Fruit fly (Drosophila melanogaster) whole organism, embryonic: ENCODE results near the gene Takl1.

Source experiments
- Adf1 ChIP-seq: fragments of 200-800 bp; sonication (Bioruptor generic); IDR thresholded peaks from 2 replicates; pipeline ENCODE4 v1.3.6; 2022; ENCODE audit warnings: missing biosample characterization, missing genetic modification characterization
- BEAF-32 ChIP-seq: fragments of 200-800 bp; sonication (Bioruptor generic); optimal IDR thresholded peaks from 3 replicates; lab custom pipeline; 2017; ENCODE audit warnings: missing biosample characterization, missing genetic modification characterization, mild to moderate bottlenecking, moderate library complexity, missing genetic modification reagents
- Bdp1 ChIP-seq: fragments of 200-800 bp; sonication (Bioruptor generic); optimal IDR thresholded peaks from 3 replicates; lab custom pipeline; 2016; ENCODE audit warnings: missing biosample characterization, missing genetic modification characterization
- CG10431 ChIP-seq: fragments of 200-800 bp; sonication (Bioruptor generic); optimal IDR thresholded peaks from 3 replicates; lab custom pipeline; 2018; ENCODE audit warnings: missing biosample characterization, mild to moderate bottlenecking, missing genetic modification characterization
- CG11093 ChIP-seq: fragments of 200-800 bp; sonication (Bioruptor generic); IDR thresholded peaks from 3 replicates; pipeline ENCODE4 v1.3.6; 2022; ENCODE audit warnings: missing biosample characterization, missing genetic modification characterization
- CG11695 ChIP-seq: fragments of 200-800 bp; sonication (Bioruptor generic); IDR thresholded peaks from 3 replicates; pipeline ENCODE4 v1.3.6; 2022; ENCODE audit warnings: missing biosample characterization, missing genetic modification characterization
- CG14860 ChIP-seq: fragments of 200-800 bp; sonication (Bioruptor generic); IDR thresholded peaks from 3 replicates; pipeline ENCODE4 v1.3.6; 2022; ENCODE audit warnings: missing biosample characterization, missing genetic modification characterization; ENCODE audit not compliant: partially characterized antibody
- CG17186 ChIP-seq: fragments of 200-800 bp; sonication (Bioruptor generic); optimal IDR thresholded peaks from 3 replicates; lab custom pipeline; 2017; ENCODE audit warnings: missing biosample characterization, missing genetic modification reagents, missing genetic modification characterization
- CG17612 ChIP-seq: fragments of 200-800 bp; sonication (Bioruptor generic); IDR thresholded peaks from 2 replicates; pipeline ENCODE4 v1.3.6; 2022; ENCODE audit warnings: missing biosample characterization, missing genetic modification characterization
- CG2875 ChIP-seq: fragments of 200-800 bp; sonication (Bioruptor generic); optimal IDR thresholded peaks from 2 replicates; lab custom pipeline; 2017; ENCODE audit warnings: missing biosample characterization, mild to moderate bottlenecking, missing genetic modification characterization, missing genetic modification reagents
- CG31441 ChIP-seq: fragments of 200-800 bp; sonication (Bioruptor generic); IDR thresholded peaks from 2 replicates; pipeline ENCODE4 v1.3.6; 2022; ENCODE audit warnings: missing biosample characterization, missing genetic modification characterization
- CG32532 ChIP-seq: fragments of 200-800 bp; sonication (Bioruptor generic); IDR thresholded peaks from 2 replicates; pipeline ENCODE4 v1.3.6; 2022; ENCODE audit warnings: missing biosample characterization, missing genetic modification characterization
- CG4360 ChIP-seq: fragments of 200-800 bp; sonication (Bioruptor generic); IDR thresholded peaks from 2 replicates; pipeline ENCODE4 v1.3.6; 2022; ENCODE audit warnings: missing biosample characterization, missing genetic modification characterization
- CG4617 ChIP-seq: fragments of 200-800 bp; sonication (Bioruptor generic); optimal IDR thresholded peaks from 3 replicates; lab custom pipeline; 2016; ENCODE audit warnings: missing biosample characterization, missing genetic modification characterization, borderline replicate concordance
- CG6791 ChIP-seq: fragments of 200-800 bp; sonication (Bioruptor generic); IDR thresholded peaks from 3 replicates; pipeline ENCODE4 v1.3.6; 2022; ENCODE audit warnings: missing biosample characterization, missing genetic modification characterization; ENCODE audit not compliant: partially characterized antibody
- CG7963 ChIP-seq: fragments of 200-800 bp; sonication (Bioruptor generic); IDR thresholded peaks from 3 replicates; pipeline ENCODE4 v1.3.6; 2022; ENCODE audit warnings: missing biosample characterization, missing genetic modification characterization; ENCODE audit not compliant: partially characterized antibody
- CG8478 ChIP-seq: fragments of >200 bp; optimal IDR thresholded peaks from 2 replicates; lab custom pipeline; 2018
- CG8924 ChIP-seq: fragments of 200-800 bp; optimal IDR thresholded peaks from 3 replicates; lab custom pipeline; 2019; ENCODE audit warnings: missing biosample characterization, mild to moderate bottlenecking, missing genetic modification characterization, moderate library complexity
- CG9437 ChIP-seq: fragments of 200-800 bp; sonication (Bioruptor generic); optimal IDR thresholded peaks from 2 replicates; lab custom pipeline; 2018; ENCODE audit warnings: missing biosample characterization, mild to moderate bottlenecking, missing genetic modification characterization
- Fer2 ChIP-seq: fragments of 200-800 bp; sonication (Bioruptor generic); optimal IDR thresholded peaks from 2 replicates; lab custom pipeline; 2018; ENCODE audit warnings: missing biosample characterization, mild to moderate bottlenecking, missing genetic modification characterization, moderate library complexity
- Gsc ChIP-seq: fragments of 200-800 bp; sonication (Bioruptor generic); IDR thresholded peaks from 2 replicates; pipeline ENCODE4 v1.3.6; 2022; ENCODE audit warnings: missing biosample characterization, missing genetic modification characterization
- H15 ChIP-seq: fragments of 200-800 bp; sonication (Bioruptor generic); IDR thresholded peaks from 3 replicates; pipeline ENCODE4 v1.3.6; 2022; ENCODE audit warnings: missing biosample characterization, missing genetic modification characterization
- Hr78 ChIP-seq, 2 experiments: fragments of 200-800 bp in 1 of 2; fragments of >200 bp in 1 of 2; sonication (Bioruptor generic) in 1 of 2; optimal IDR thresholded peaks; 2 replicates each; lab custom pipeline; 2017 to 2019; ENCODE audit warnings: missing biosample characterization in 2 of 2, missing genetic modification characterization in 2 of 2, mild to moderate bottlenecking in 1 of 2, moderate library complexity in 1 of 2
- Hsf ChIP-seq: fragments of 200-800 bp; sonication (Bioruptor generic); optimal IDR thresholded peaks from 3 replicates; lab custom pipeline; 2016; ENCODE audit warnings: missing biosample characterization, missing genetic modification characterization
- NC2α ChIP-seq: fragments of 200-800 bp; sonication (Bioruptor generic); optimal IDR thresholded peaks from 2 replicates; lab custom pipeline; 2016; ENCODE audit warnings: missing biosample characterization, missing genetic modification characterization
- NfI ChIP-seq: fragments of 200-800 bp; sonication (Bioruptor generic); optimal IDR thresholded peaks from 3 replicates; lab custom pipeline; 2018; ENCODE audit warnings: missing biosample characterization, mild to moderate bottlenecking, missing genetic modification characterization, moderate library complexity
- Trl ChIP-seq, 3 experiments: fragments of >200 bp in 2 of 3; fragments of 200-800 bp in 1 of 3; sonication (Bioruptor generic) in 1 of 3; optimal IDR thresholded peaks; 2 replicates in 1 of 3; 3 replicates in 2 of 3; lab custom pipeline; 2016 to 2017; ENCODE audit warnings: missing biosample characterization in 1 of 3, missing genetic modification characterization in 1 of 3
- aop ChIP-seq: fragments of 200-800 bp; sonication (Bioruptor generic); IDR thresholded peaks from 2 replicates; pipeline ENCODE4 v1.3.6; 2022; ENCODE audit warnings: missing biosample characterization, missing genetic modification characterization
- cato ChIP-seq: fragments of 200-800 bp; sonication (Bioruptor generic); optimal IDR thresholded peaks from 2 replicates; lab custom pipeline; 2016; ENCODE audit warnings: missing biosample characterization, missing genetic modification characterization, borderline replicate concordance
- ci ChIP-seq: fragments of 200-800 bp; sonication (Bioruptor generic); IDR thresholded peaks from 3 replicates; pipeline ENCODE4 v1.3.6; 2022; ENCODE audit warnings: missing biosample characterization, missing genetic modification characterization
- dmrt11E ChIP-seq: fragments of 200-800 bp; sonication (Bioruptor generic); optimal IDR thresholded peaks from 3 replicates; lab custom pipeline; 2018; ENCODE audit warnings: missing biosample characterization, mild to moderate bottlenecking, missing genetic modification characterization, moderate library complexity
- gce ChIP-seq: fragments of 200-800 bp; sonication (Bioruptor generic); IDR thresholded peaks from 3 replicates; pipeline ENCODE4 v1.3.6; 2022; ENCODE audit warnings: missing biosample characterization, missing genetic modification characterization
- gro ChIP-seq: fragments of 200-800 bp; sonication (Bioruptor generic); optimal IDR thresholded peaks from 2 replicates; lab custom pipeline; 2016; ENCODE audit warnings: missing biosample characterization, missing genetic modification characterization
- hkb ChIP-seq, 2 experiments: fragments of 200-800 bp in 1 of 2; fragments of >200 bp in 1 of 2; sonication (Bioruptor generic) in 1 of 2; IDR thresholded peaks in 1 of 2; optimal IDR thresholded peaks in 1 of 2; 2 replicates each; pipeline versions ENCODE4 v1.3.6 to Lab custom; 2017 to 2022; ENCODE audit warnings: missing biosample characterization in 1 of 2, missing genetic modification characterization in 1 of 2
- insv ChIP-seq, 2 experiments: fragments of 200-800 bp; sonication (Bioruptor generic); optimal IDR thresholded peaks; 3 replicates each; lab custom pipeline; 2016 to 2018; ENCODE audit warnings: missing biosample characterization in 2 of 2, missing genetic modification characterization in 2 of 2
- inv ChIP-seq: fragments of 200-800 bp; sonication (Bioruptor generic); IDR thresholded peaks from 2 replicates; pipeline ENCODE4 v1.3.6; 2022; ENCODE audit warnings: missing biosample characterization, missing genetic modification characterization; ENCODE audit not compliant: partially characterized antibody
- klu ChIP-seq: fragments of 200-800 bp; sonication (Bioruptor generic); IDR thresholded peaks from 2 replicates; pipeline ENCODE4 v1.3.6; 2022; ENCODE audit warnings: missing biosample characterization, missing genetic modification characterization
- kni ChIP-seq: fragments of 200-800 bp; sonication (Bioruptor generic); optimal IDR thresholded peaks from 3 replicates; lab custom pipeline; 2017; ENCODE audit warnings: mild to moderate bottlenecking, missing biosample characterization, missing genetic modification reagents, missing genetic modification characterization
- knrl ChIP-seq: fragments of 200-800 bp; sonication (Bioruptor generic); IDR thresholded peaks from 3 replicates; pipeline ENCODE4 v1.3.6; 2022; ENCODE audit warnings: missing biosample characterization, missing genetic modification characterization; ENCODE audit not compliant: partially characterized antibody
- nmo ChIP-seq: fragments of 200-800 bp; sonication (Bioruptor generic); optimal IDR thresholded peaks from 2 replicates; lab custom pipeline; 2018; ENCODE audit warnings: missing biosample characterization, mild to moderate bottlenecking, missing genetic modification characterization, moderate library complexity
- nom ChIP-seq: fragments of 200-800 bp; sonication (Bioruptor generic); optimal IDR thresholded peaks from 2 replicates; lab custom pipeline; 2017; ENCODE audit warnings: missing biosample characterization, missing genetic modification characterization, mild to moderate bottlenecking, moderate library complexity, missing genetic modification reagents
- pan ChIP-seq, 4 experiments: fragments of >200 bp in 3 of 4; fragments of 200-800 bp in 1 of 4; sonication (Bioruptor generic) in 1 of 4; optimal IDR thresholded peaks in 3 of 4; IDR thresholded peaks in 1 of 4; 2 replicates each; pipeline versions ENCODE4 v1.3.6 to Lab custom; 2017 to 2022; ENCODE audit warnings: missing biosample characterization in 2 of 4, missing genetic modification characterization in 2 of 4, mixed read lengths in 1 of 4
- pho ChIP-seq: fragments of 200-800 bp; sonication (Bioruptor generic); optimal IDR thresholded peaks from 2 replicates; lab custom pipeline; 2016; ENCODE audit warnings: missing biosample characterization, missing genetic modification characterization
- psq ChIP-seq: fragments of 200-800 bp; sonication (Bioruptor generic); optimal IDR thresholded peaks from 2 replicates; lab custom pipeline; 2017; ENCODE audit warnings: missing biosample characterization, missing genetic modification characterization
- rib ChIP-seq: fragments of 200-800 bp; sonication (Bioruptor generic); IDR thresholded peaks from 2 replicates; pipeline ENCODE4 v1.3.6; 2022; ENCODE audit warnings: missing biosample characterization, missing genetic modification characterization
- sna ChIP-seq: fragments of 200-800 bp; sonication (Bioruptor generic); IDR thresholded peaks from 2 replicates; pipeline ENCODE4 v1.3.6; 2022; ENCODE audit warnings: missing biosample characterization, missing genetic modification characterization; ENCODE audit not compliant: partially characterized antibody
- tx ChIP-seq: fragments of 200-800 bp; sonication (Bioruptor generic); optimal IDR thresholded peaks from 2 replicates; lab custom pipeline; 2016; ENCODE audit warnings: missing biosample characterization, missing genetic modification characterization
- wdn ChIP-seq: fragments of 200-800 bp; sonication (Bioruptor generic); IDR thresholded peaks from 2 replicates; pipeline ENCODE4 v1.3.6; 2022; ENCODE audit warnings: missing biosample characterization, missing genetic modification characterization
- wor ChIP-seq: fragments of 200-800 bp; sonication (Bioruptor generic); IDR thresholded peaks from 2 replicates; pipeline ENCODE4 v1.3.6; 2022; ENCODE audit warnings: missing biosample characterization, missing genetic modification characterization

Gene Takl1

DNA sequence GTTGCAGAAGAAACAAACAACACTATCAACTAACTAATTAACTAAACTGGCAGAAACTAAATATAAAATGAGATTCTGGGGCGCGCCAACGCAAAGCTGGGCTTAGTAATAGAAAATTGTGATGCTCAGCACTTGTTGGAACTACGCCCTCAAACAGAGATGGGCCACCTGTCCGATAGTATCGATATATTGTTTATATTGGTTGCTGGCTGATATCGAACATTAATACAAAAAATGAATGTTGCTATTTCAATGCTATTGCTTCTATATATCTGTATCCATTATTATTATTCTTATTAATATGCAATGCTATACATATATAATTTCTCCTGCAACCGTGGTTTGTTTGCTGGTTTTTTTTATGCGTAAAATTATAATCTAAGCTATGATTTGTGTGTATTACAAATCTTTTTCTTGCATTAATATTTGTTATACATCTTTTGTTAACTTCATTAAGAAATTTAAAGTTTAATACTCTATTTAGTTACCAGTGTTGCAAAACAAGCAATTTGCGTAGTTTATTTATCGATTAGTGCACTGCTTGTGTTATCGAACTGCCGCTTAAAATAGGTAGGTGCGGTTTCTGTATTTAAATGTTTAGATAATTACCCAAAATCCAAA, 10.1 kb downstream of the Takl1 start, which contains the start of gene CG31195 (continued):
- no peak for TF ChIP-seq pho (GFP tag; lab: Kevin White, UChicago)
- TF ChIP-seq CG17612 (GFP tag; lab: Robert Waterston, UW): no peak
- no peak for TF ChIP-seq cato (GFP tag; lab: Kevin White, UChicago)
- TF ChIP-seq ci: no peak
- peak; percentile 12 for TF ChIP-seq dmrt11E (tag; lab: Kevin White, UChicago)
- peak; percentile 78 for TF ChIP-seq BEAF-32 (GFP tag; lab: Kevin White, UChicago)
- TF ChIP-seq CG14860 (GFP tag; lab: Robert Waterston, UW): peak; percentile 69
- TF ChIP-seq klu: no peak
- peak; percentile 11 for TF ChIP-seq CG4617 (GFP tag; lab: Kevin White, UChicago)
- TF ChIP-seq kni (GFP tag; lab: Kevin White, UChicago): no peak
- no peak for TF ChIP-seq CG11093 (GFP tag; lab: Robert Waterston, UW)
- TF ChIP-seq Bdp1 (GFP tag; lab: Kevin White, UChicago): no peak
- TF ChIP-seq CG17186 (GFP tag; lab: Kevin White, UChicago): no peak
- no peak for TF ChIP-seq gro (GFP tag; lab: Kevin White, UChicago)
- TF ChIP-seq Trl (optimal IDR thresholded peaks at IDR 0.05; lab: Kevin White, UChicago): no peak
- no peak for TF ChIP-seq Trl (GFP tag; optimal IDR thresholded peaks at IDR 0.05; lab: Kevin White, UChicago)
- no peak for TF ChIP-seq NfI (GFP tag; lab: Kevin White, UChicago)
- TF ChIP-seq CG6791 (GFP tag; lab: Robert Waterston, UW): peak; percentile 66
- no peak for TF ChIP-seq CG31441 (GFP tag; lab: Robert Waterston, UW)
- no peak for TF ChIP-seq CG4360 (GFP tag; lab: Robert Waterston, UW)
- peak; percentile 37; the same call in 2 of the 3 replicates for TF ChIP-seq CG7963
- TF ChIP-seq nmo (GFP tag; lab: Kevin White, UChicago): peak; percentile 59
- no peak for TF ChIP-seq nom
- TF ChIP-seq inv (GFP tag; lab: Robert Waterston, UW): peak; percentile 64
- TF ChIP-seq Gsc: no peak
- no peak for TF ChIP-seq wor
- no peak for TF ChIP-seq NC2α (GFP tag; lab: Kevin White, UChicago)
- TF ChIP-seq CG9437: no peak
- TF ChIP-seq tx (GFP tag; lab: Kevin White, UChicago): no peak
- TF ChIP-seq CG8924: peak; percentile 47
- TF ChIP-seq CG32532 (GFP tag; lab: Robert Waterston, UW): no peak
- TF ChIP-seq insv (GFP tag; optimal IDR thresholded peaks at IDR 0.05; lab: Kevin White, UChicago): no peak
- no peak for TF ChIP-seq H15 (GFP tag; lab: Robert Waterston, UW)
- no peak for TF ChIP-seq CG2875 (GFP tag; lab: Kevin White, UChicago)
- TF ChIP-seq CG8478: no peak
- TF ChIP-seq gce (GFP tag; lab: Robert Waterston, UW): no peak
- no peak for TF ChIP-seq CG11695 (GFP tag; lab: Robert Waterston, UW)
- no peak for TF ChIP-seq Hsf (GFP tag; lab: Kevin White, UChicago)
- no peak for TF ChIP-seq CG10431
- no peak for TF ChIP-seq pan (optimal IDR thresholded peaks at IDR 0.05; lab: Kevin White, UChicago)
- TF ChIP-seq pan (GFP tag; optimal IDR thresholded peaks at IDR 0.05 in 1 of 2, IDR thresholded peaks at IDR 0.05 in 1 of 2): no peak
- no peak for TF ChIP-seq Hr78 (GFP tag; optimal IDR thresholded peaks at IDR 0.05; lab: Kevin White, UChicago)
- TF ChIP-seq wdn (GFP tag; lab: Robert Waterston, UW): no peak
- TF ChIP-seq knrl: peak; percentile 72
- no peak for TF ChIP-seq Adf1
- no peak for TF ChIP-seq psq
- no peak for TF ChIP-seq hkb (optimal IDR thresholded peaks at IDR 0.05; lab: Kevin White, UChicago)
- no peak for TF ChIP-seq hkb (GFP tag; IDR thresholded peaks at IDR 0.05; lab: Robert Waterston, UW)
- no peak for TF ChIP-seq aop (GFP tag; lab: Robert Waterston, UW)
- TF ChIP-seq Fer2 (tag; lab: Kevin White, UChicago): no peak
- peak; percentile 75 for TF ChIP-seq sna
- TF ChIP-seq rib (GFP tag; lab: Robert Waterston, UW): no peak
